Fruit fly (Drosophila melanogaster): ENCODE data around the gene CG31937.

CG31937 gene

dm6 chr2L:1738054-1738453, 8.4 kb downstream of the CG31937 start (continued):
- TF ChIP-seq Oli (tag; optimal IDR thresholded peaks at IDR 0.05), result peak; percentile 23
- TF ChIP-seq Xrp1 (GFP tag; IDR thresholded peaks at IDR 0.05), result peak; percentile 30; the same call in 1 of the 2 replicates
- no peak for TF ChIP-seq CG13123 (GFP tag; optimal IDR thresholded peaks at IDR 0.05)
- peak; percentile 13 for TF ChIP-seq az2 (GFP tag; optimal IDR thresholded peaks at IDR 0.05)
- no peak for TF ChIP-seq pzg (GFP tag; optimal IDR thresholded peaks at IDR 0.05)
- no peak for TF ChIP-seq her (GFP tag; optimal IDR thresholded peaks at IDR 0.05)
- TF ChIP-seq dmrt11E (tag; optimal IDR thresholded peaks at IDR 0.05), result no peak
- peak; percentile 31 for TF ChIP-seq Xbp1 (GFP tag; optimal IDR thresholded peaks at IDR 0.05)
- TF ChIP-seq CG10274 (GFP tag; optimal IDR thresholded peaks at IDR 0.05), result no peak
- TF ChIP-seq slbo (GFP tag; IDR thresholded peaks at IDR 0.05), result no peak
- peak in 1 of 2 experiments; percentile 79 for TF ChIP-seq bsh (GFP tag; optimal IDR thresholded peaks at IDR 0.05)
- peak; percentile 24 for TF ChIP-seq Ssrp (tag; optimal IDR thresholded peaks at IDR 0.05)
- peak; percentile 45 for TF ChIP-seq CG17359 (tag; optimal IDR thresholded peaks at IDR 0.05)
- TF ChIP-seq CG18599 (GFP tag; optimal IDR thresholded peaks at IDR 0.05), result no peak
- no peak for TF ChIP-seq gce (GFP tag; IDR thresholded peaks at IDR 0.05)
- TF ChIP-seq CG14667 (GFP tag; IDR thresholded peaks at IDR 0.05), result no peak
- TF ChIP-seq tap (tag; optimal IDR thresholded peaks at IDR 0.05), result no peak
- no peak for TF ChIP-seq MTF-1 (GFP tag; optimal IDR thresholded peaks at IDR 0.05; ENCODE audit: borderline replicate concordance)
- no peak for TF ChIP-seq CG4854 (GFP tag; optimal IDR thresholded peaks at IDR 0.05)
- TF ChIP-seq Fer1 (GFP tag; optimal IDR thresholded peaks at IDR 0.05), result no peak
- TF ChIP-seq Nf-YA (GFP tag; IDR thresholded peaks at IDR 0.05), result no peak
- TF ChIP-seq CG14860 (GFP tag; IDR thresholded peaks at IDR 0.05; ENCODE audit: partially characterized antibody), result no peak
- TF ChIP-seq ATbp (GFP tag; optimal IDR thresholded peaks at IDR 0.05), result peak; percentile 44
- no peak for TF ChIP-seq pho (GFP tag; optimal IDR thresholded peaks at IDR 0.05)
- TF ChIP-seq CG4424 (GFP tag; optimal IDR thresholded peaks at IDR 0.05), result peak; percentile 18
- peak; percentile 62 for TF ChIP-seq CG6254 (GFP tag; optimal IDR thresholded peaks at IDR 0.05)
- TF ChIP-seq Sry-δ (GFP tag; optimal IDR thresholded peaks at IDR 0.05), result no peak
- no peak for TF ChIP-seq Tbp (GFP tag; optimal IDR thresholded peaks at IDR 0.05)
- no peak for TF ChIP-seq Dfd (GFP tag; optimal IDR thresholded peaks at IDR 0.05)
- no peak for TF ChIP-seq Chrac-16 (GFP tag; optimal IDR thresholded peaks at IDR 0.05)
- TF ChIP-seq Dref (GFP tag; IDR thresholded peaks at IDR 0.05), result no peak
- no peak for TF ChIP-seq cwo (GFP tag; optimal IDR thresholded peaks at IDR 0.05)
- TF ChIP-seq Taf1 (GFP tag; IDR thresholded peaks at IDR 0.05), result no peak
- TF ChIP-seq Awh (GFP tag; IDR thresholded peaks at IDR 0.05), result no peak
- TF ChIP-seq CG2875 (GFP tag; optimal IDR thresholded peaks at IDR 0.05), result peak; percentile 41
- no peak for TF ChIP-seq chinmo (GFP tag; IDR thresholded peaks at IDR 0.05; ENCODE audit: partially characterized antibody)
- no peak for TF ChIP-seq Elba2 (GFP tag; optimal IDR thresholded peaks at IDR 0.05)
- no peak for TF ChIP-seq al (GFP tag; IDR thresholded peaks at IDR 0.05)
- no peak for TF ChIP-seq Deaf1 (tag; optimal IDR thresholded peaks at IDR 0.05)
- TF ChIP-seq C15 (GFP tag; IDR thresholded peaks at IDR 0.05), result no peak
- peak; percentile 7 for TF ChIP-seq Hr3 (GFP tag; optimal IDR thresholded peaks at IDR 0.05)
- peak; percentile 12 for TF ChIP-seq org-1 (GFP tag; optimal IDR thresholded peaks at IDR 0.05)
- TF ChIP-seq hb (GFP tag; IDR thresholded peaks at IDR 0.05; ENCODE audit: partially characterized antibody), result no peak
- no peak for TF ChIP-seq CG10431 (GFP tag; optimal IDR thresholded peaks at IDR 0.05)
- TF ChIP-seq CG12391 (tag; optimal IDR thresholded peaks at IDR 0.05), result peak; percentile 33
- no peak for TF ChIP-seq Rx (GFP tag; IDR thresholded peaks at IDR 0.05)
- TF ChIP-seq Ptx1 (GFP tag; IDR thresholded peaks at IDR 0.05), result no peak
- no peak for TF ChIP-seq tio (GFP tag; optimal IDR thresholded peaks at IDR 0.05)
- TF ChIP-seq ash1 (GFP tag; optimal IDR thresholded peaks at IDR 0.05), result no peak
- TF ChIP-seq cato (GFP tag; optimal IDR thresholded peaks at IDR 0.05; ENCODE audit: borderline replicate concordance), result no peak
- no peak for TF ChIP-seq CG17912 (GFP tag; optimal IDR thresholded peaks at IDR 0.05)

All from whole organism, embryonic.